Worm (Caenorhabditis elegans) whole organism, early embryonic: ENCODE results near the gene nhr-237.

ENCODE experiments used
- aly-1 ChIP-seq: sonication (generic microtip); optimal IDR thresholded peaks from 2 replicates; lab custom pipeline; 2016; ENCODE audit warnings: missing genetic modification characterization, missing compliant biosample characterization
- ama-1 ChIP-seq: fragments of 150-350 bp; optimal IDR thresholded peaks from 2 replicates; lab custom pipeline; 2014
- ceh-36 ChIP-seq: sonication (generic microtip); optimal IDR thresholded peaks from 2 replicates; lab custom pipeline; 2016; ENCODE audit warnings: missing genetic modification characterization, inconsistent platforms, missing compliant biosample characterization
- hmg-4 ChIP-seq: fragments of 200-800 bp; sonication (Bioruptor generic); optimal IDR thresholded peaks from 2 replicates; lab custom pipeline; 2018; ENCODE audit warnings: mild to moderate bottlenecking, missing genetic modification characterization, missing compliant biosample characterization
- hnd-1 ChIP-seq: sonication (generic microtip); optimal IDR thresholded peaks from 2 replicates; lab custom pipeline; 2016; ENCODE audit warnings: missing genetic modification characterization, missing compliant biosample characterization
- pes-1 ChIP-seq: fragments of 200-800 bp; sonication (Bioruptor generic); IDR thresholded peaks from 2 replicates; pipeline ENCODE4 v1.3.6; 2022; ENCODE audit warnings: missing genetic modification reagents, missing genetic modification characterization, missing compliant biosample characterization
- tbx-11 ChIP-seq: fragments of 200-800 bp; sonication (Bioruptor generic); IDR thresholded peaks from 2 replicates; pipeline ENCODE4 v1.3.6; 2022; ENCODE audit warnings: missing genetic modification characterization, missing compliant biosample characterization
- tbx-37 ChIP-seq: fragments of 200-800 bp; sonication (Bioruptor generic); conservative IDR thresholded peaks from 2 replicates; pipeline ENCODE4 v1.3.6; 2022; ENCODE audit warnings: missing genetic modification reagents, missing genetic modification characterization, missing compliant biosample characterization

DNA sequence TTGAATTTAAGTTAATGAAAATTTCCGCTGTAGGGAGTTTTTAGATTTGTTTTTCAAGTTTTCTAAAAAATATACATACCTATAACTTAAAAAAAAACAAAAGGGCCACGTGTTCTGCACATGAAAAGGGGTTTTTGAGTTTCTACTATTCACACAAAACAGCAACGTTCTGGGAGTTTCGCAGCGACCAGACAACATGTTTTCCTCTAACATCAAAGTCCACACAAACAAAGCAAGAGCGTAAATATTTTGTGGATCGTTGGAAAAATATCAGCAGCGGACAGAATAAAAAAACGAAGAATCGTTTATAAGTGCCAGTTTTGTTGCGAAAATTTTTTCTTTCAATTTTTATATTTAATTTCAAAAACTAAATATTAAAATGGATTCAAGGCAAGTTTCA lies 17.3 kb upstream of the nhr-237 start, which contains the start of gene alh-2:
- TF ChIP-seq pes-1 (GFP tag; lab: Robert Waterston, UW): no peak
- no peak for TF ChIP-seq hmg-4 (GFP tag; lab: Kevin White, UChicago)
- no peak for TF ChIP-seq ama-1 (lab: Kevin White, UChicago)
- no peak for TF ChIP-seq aly-1 (tag; lab: Kevin White, UChicago)
- no peak for TF ChIP-seq hnd-1 (tag; lab: Kevin White, UChicago)
- TF ChIP-seq ceh-36 (tag; lab: Kevin White, UChicago): no peak
- TF ChIP-seq tbx-37 (GFP tag; lab: Robert Waterston, UW): no peak
- TF ChIP-seq tbx-11 (GFP tag; lab: Robert Waterston, UW): no peak
